Worm (Caenorhabditis elegans) whole organism, L4/young adult: ENCODE results near the gene F38C2.4.

ENCODE experiments used
- W03F9.2 ChIP-seq: fragments of 150-350 bp; optimal IDR thresholded peaks from 2 replicates; lab custom pipeline; 2014; ENCODE audit warnings: missing biosample characterization, missing genetic modification characterization
- him-1 ChIP-seq: sonication (generic microtip); optimal IDR thresholded peaks from 2 replicates; lab custom pipeline; 2016; ENCODE audit warnings: missing genotype, missing genetic modification reagents, missing genetic modification characterization, missing compliant biosample characterization

ce11 chrIV:16310103-16310502 is 39.0 kb downstream of the F38C2.4 start:
- no peak for TF ChIP-seq him-1 (tag; lab: Kevin White, UChicago)
- TF ChIP-seq W03F9.2 (tag; lab: Kevin White, UChicago): no peak
